Fruit fly (Drosophila melanogaster) whole organism, embryonic: ENCODE data around the gene mRpL4.

ENCODE experiments used
- BEAF-32 ChIP-seq: fragments of 200-800 bp; sonication (Bioruptor generic); optimal IDR thresholded peaks from 3 replicates; lab custom pipeline; 2017; ENCODE audit warnings: missing biosample characterization, missing genetic modification characterization, mild to moderate bottlenecking, moderate library complexity, missing genetic modification reagents
- CG10431 ChIP-seq: fragments of 200-800 bp; sonication (Bioruptor generic); optimal IDR thresholded peaks from 3 replicates; lab custom pipeline; 2018; ENCODE audit warnings: missing biosample characterization, mild to moderate bottlenecking, missing genetic modification characterization
- CG10462 ChIP-seq: fragments of 200-800 bp; sonication (Bioruptor generic); optimal IDR thresholded peaks from 2 replicates; lab custom pipeline; 2016; ENCODE audit warnings: missing biosample characterization, missing genetic modification characterization
- CG11093 ChIP-seq: fragments of 200-800 bp; sonication (Bioruptor generic); IDR thresholded peaks from 3 replicates; pipeline ENCODE4 v1.3.6; 2022; ENCODE audit warnings: missing biosample characterization, missing genetic modification characterization
- CG14014 ChIP-seq: fragments of 200-800 bp; sonication (Bioruptor generic); IDR thresholded peaks from 2 replicates; pipeline ENCODE4 v1.3.6; 2022; ENCODE audit warnings: missing biosample characterization, missing genetic modification characterization
- CG15479 ChIP-seq: fragments of 200-800 bp; sonication (Bioruptor generic); optimal IDR thresholded peaks from 3 replicates; lab custom pipeline; 2019; ENCODE audit warnings: missing biosample characterization, mild to moderate bottlenecking, missing genetic modification characterization, moderate library complexity
- CG1647 ChIP-seq: fragments of 200-800 bp; sonication (Bioruptor generic); optimal IDR thresholded peaks from 3 replicates; lab custom pipeline; 2016; ENCODE audit warnings: missing biosample characterization, missing genetic modification characterization
- CG1832 ChIP-seq: fragments of 200-800 bp; sonication (Bioruptor generic); optimal IDR thresholded peaks from 2 replicates; lab custom pipeline; 2017; ENCODE audit warnings: missing biosample characterization, mild to moderate bottlenecking, missing genetic modification characterization, inconsistent platforms
- CG31224 ChIP-seq: fragments of 200-800 bp; sonication (Bioruptor generic); IDR thresholded peaks from 2 replicates; pipeline ENCODE4 v1.3.6; 2022; ENCODE audit warnings: missing biosample characterization, missing genetic modification characterization
- CG31388 ChIP-seq: fragments of 200-800 bp; sonication (Bioruptor generic); optimal IDR thresholded peaks from 2 replicates; lab custom pipeline; 2016; ENCODE audit warnings: missing biosample characterization, missing genetic modification characterization
- CG3163 ChIP-seq: fragments of 200-800 bp; sonication (Bioruptor generic); optimal IDR thresholded peaks from 3 replicates; lab custom pipeline; 2016; ENCODE audit warnings: missing biosample characterization, missing genetic modification characterization
- CG3281 ChIP-seq: fragments of 200-800 bp; sonication (Bioruptor generic); optimal IDR thresholded peaks from 3 replicates; lab custom pipeline; 2017; ENCODE audit warnings: missing biosample characterization, mild to moderate bottlenecking, missing genetic modification characterization
- CG3407 ChIP-seq: fragments of 200-800 bp; sonication (Bioruptor generic); optimal IDR thresholded peaks from 2 replicates; lab custom pipeline; 2018; ENCODE audit warnings: missing biosample characterization, mild to moderate bottlenecking, missing genetic modification characterization
- CG34224 ChIP-seq: fragments of 200-800 bp; sonication (Bioruptor generic); IDR thresholded peaks from 3 replicates; pipeline ENCODE4 v1.3.6; 2022; ENCODE audit warnings: missing biosample characterization, missing genetic modification characterization; ENCODE audit not compliant: partially characterized antibody
- CG4730 ChIP-seq: fragments of 200-800 bp; sonication (Bioruptor generic); IDR thresholded peaks from 2 replicates; pipeline ENCODE4 v1.3.6; 2022; ENCODE audit warnings: missing biosample characterization, missing genetic modification characterization
- CG6272 ChIP-seq: fragments of 200-800 bp; sonication (Bioruptor generic); IDR thresholded peaks from 2 replicates; pipeline ENCODE4 v1.3.6; 2022; ENCODE audit warnings: missing biosample characterization, missing genetic modification characterization
- CG8359 ChIP-seq: fragments of 200-800 bp; sonication (Bioruptor generic); optimal IDR thresholded peaks from 2 replicates; lab custom pipeline; 2017; ENCODE audit warnings: missing biosample characterization, mild to moderate bottlenecking, missing genetic modification characterization, borderline replicate concordance
- CG9817 ChIP-seq: fragments of 200-800 bp; sonication (Bioruptor generic); optimal IDR thresholded peaks from 2 replicates; lab custom pipeline; 2018; ENCODE audit warnings: missing biosample characterization, mild to moderate bottlenecking, missing genetic modification characterization, moderate library complexity
- CTCF ChIP-seq: fragments of 200-800 bp; sonication (Bioruptor generic); optimal IDR thresholded peaks from 2 replicates; lab custom pipeline; 2017; ENCODE audit warnings: missing biosample characterization, mild to moderate bottlenecking, missing genetic modification characterization, moderate library complexity
- Dp ChIP-seq: fragments of 200-800 bp; sonication (Bioruptor generic); optimal IDR thresholded peaks from 2 replicates; lab custom pipeline; 2018; ENCODE audit warnings: missing biosample characterization, mild to moderate bottlenecking, missing genetic modification characterization, moderate library complexity
- Dref ChIP-seq: fragments of 200-800 bp; sonication (Bioruptor generic); IDR thresholded peaks from 2 replicates; pipeline ENCODE4 v1.3.6; 2022; ENCODE audit warnings: missing biosample characterization, missing genetic modification characterization
- Elba2 ChIP-seq: fragments of 200-800 bp; sonication (Bioruptor generic); optimal IDR thresholded peaks from 3 replicates; lab custom pipeline; 2016; ENCODE audit warnings: missing biosample characterization, missing genetic modification characterization
- HmgD ChIP-seq: fragments of 200-800 bp; sonication (Bioruptor generic); optimal IDR thresholded peaks from 3 replicates; lab custom pipeline; 2016; ENCODE audit warnings: missing biosample characterization, missing genetic modification characterization
- PHDP ChIP-seq: fragments of 200-800 bp; sonication (Bioruptor generic); optimal IDR thresholded peaks from 3 replicates; lab custom pipeline; 2018; ENCODE audit warnings: missing biosample characterization, mild to moderate bottlenecking, missing genetic modification characterization, moderate library complexity
- Sox100B ChIP-seq: fragments of 200-800 bp; sonication (Bioruptor generic); optimal IDR thresholded peaks from 3 replicates; lab custom pipeline; 2018; ENCODE audit warnings: missing biosample characterization, mild to moderate bottlenecking, missing genetic modification characterization
- Sry-δ ChIP-seq: fragments of 200-800 bp; sonication (Bioruptor generic); optimal IDR thresholded peaks from 2 replicates; lab custom pipeline; 2016; ENCODE audit warnings: missing biosample characterization, missing genetic modification characterization
- ab ChIP-seq: fragments of 200-800 bp; sonication (Bioruptor generic); optimal IDR thresholded peaks from 2 replicates; lab custom pipeline; 2016; ENCODE audit warnings: missing biosample characterization, missing genetic modification characterization
- bcd ChIP-seq: fragments of 200-800 bp; sonication (Bioruptor generic); optimal IDR thresholded peaks from 2 replicates; lab custom pipeline; 2017; ENCODE audit warnings: missing biosample characterization, mild to moderate bottlenecking, missing genetic modification characterization
- bsh ChIP-seq, 2 experiments: fragments of 200-800 bp; sonication (Bioruptor generic); optimal IDR thresholded peaks; 2 replicates each; lab custom pipeline; 2017 to 2018; ENCODE audit warnings: mild to moderate bottlenecking in 2 of 2, missing biosample characterization in 2 of 2, missing genetic modification characterization in 2 of 2, moderate library complexity in 1 of 2
- cato ChIP-seq: fragments of 200-800 bp; sonication (Bioruptor generic); optimal IDR thresholded peaks from 2 replicates; lab custom pipeline; 2016; ENCODE audit warnings: missing biosample characterization, missing genetic modification characterization, borderline replicate concordance
- dati ChIP-seq: fragments of 200-800 bp; sonication (Bioruptor generic); IDR thresholded peaks from 2 replicates; pipeline ENCODE4 v1.3.6; 2022; ENCODE audit warnings: missing biosample characterization, missing genetic modification characterization
- ewg ChIP-seq: fragments of 200-800 bp; sonication (Bioruptor generic); optimal IDR thresholded peaks from 3 replicates; lab custom pipeline; 2017; ENCODE audit warnings: mild to moderate bottlenecking, missing biosample characterization, missing genetic modification reagents, missing genetic modification characterization
- exex ChIP-seq: fragments of 200-800 bp; sonication (Bioruptor generic); optimal IDR thresholded peaks from 4 replicates; lab custom pipeline; 2018; ENCODE audit warnings: missing biosample characterization, mild to moderate bottlenecking, missing genetic modification characterization, moderate library complexity
- fd3F ChIP-seq: fragments of 200-800 bp; sonication (Bioruptor generic); optimal IDR thresholded peaks from 2 replicates; lab custom pipeline; 2018; ENCODE audit warnings: missing biosample characterization, mild to moderate bottlenecking, missing genetic modification characterization, moderate library complexity
- fd64A ChIP-seq: fragments of 200-800 bp; sonication (Bioruptor generic); optimal IDR thresholded peaks from 3 replicates; lab custom pipeline; 2018; ENCODE audit warnings: missing biosample characterization, mild to moderate bottlenecking, missing genetic modification characterization
- gt ChIP-seq: fragments of 200-800 bp; sonication (Bioruptor generic); IDR thresholded peaks from 2 replicates; pipeline ENCODE4 v1.3.6; 2022; ENCODE audit warnings: missing biosample characterization, missing genetic modification characterization
- her ChIP-seq: fragments of 200-800 bp; sonication (Bioruptor generic); optimal IDR thresholded peaks from 2 replicates; lab custom pipeline; 2016; ENCODE audit warnings: missing biosample characterization, missing genetic modification characterization
- hkb ChIP-seq, 2 experiments: fragments of 200-800 bp in 1 of 2; fragments of >200 bp in 1 of 2; sonication (Bioruptor generic) in 1 of 2; IDR thresholded peaks in 1 of 2; optimal IDR thresholded peaks in 1 of 2; 2 replicates each; pipeline versions ENCODE4 v1.3.6 to Lab custom; 2017 to 2022; ENCODE audit warnings: missing biosample characterization in 1 of 2, missing genetic modification characterization in 1 of 2
- kay ChIP-seq: fragments of 200-800 bp; sonication (Bioruptor generic); optimal IDR thresholded peaks from 2 replicates; lab custom pipeline; 2016; ENCODE audit warnings: missing biosample characterization, missing genetic modification characterization
- nerfin-1 ChIP-seq: fragments of 200-800 bp; sonication (Bioruptor generic); optimal IDR thresholded peaks from 3 replicates; lab custom pipeline; 2019; ENCODE audit warnings: missing biosample characterization, mild to moderate bottlenecking, missing genetic modification characterization, moderate library complexity
- prd ChIP-seq, 3 experiments: fragments of >200 bp in 2 of 3; fragments of 200-800 bp in 1 of 3; sonication (Bioruptor generic) in 1 of 3; optimal IDR thresholded peaks in 2 of 3; IDR thresholded peaks in 1 of 3; 2 replicates in 2 of 3; 3 replicates in 1 of 3; pipeline versions ENCODE4 v1.3.6 to Lab custom; 2017 to 2022; ENCODE audit warnings: missing biosample characterization in 1 of 3, missing genetic modification characterization in 1 of 3
- pum ChIP-seq: fragments of 200-800 bp; sonication (Bioruptor generic); optimal IDR thresholded peaks from 2 replicates; lab custom pipeline; 2016; ENCODE audit warnings: missing biosample characterization, missing genetic modification characterization
- ranshi ChIP-seq: fragments of 200-800 bp; sonication (Bioruptor generic); IDR thresholded peaks from 2 replicates; pipeline ENCODE4 v1.3.6; 2022; ENCODE audit warnings: missing biosample characterization, missing genetic modification characterization
- seq ChIP-seq: fragments of 200-800 bp; sonication (Bioruptor generic); IDR thresholded peaks from 2 replicates; pipeline ENCODE4 v1.3.6; 2022; ENCODE audit warnings: missing biosample characterization, missing genetic modification characterization
- trem ChIP-seq: fragments of 200-800 bp; optimal IDR thresholded peaks from 3 replicates; lab custom pipeline; 2019; ENCODE audit warnings: missing biosample characterization, mild to moderate bottlenecking, missing genetic modification characterization, moderate library complexity
- trh ChIP-seq: fragments of 200-800 bp; sonication (Bioruptor generic); optimal IDR thresholded peaks from 2 replicates; lab custom pipeline; 2016; ENCODE audit warnings: missing biosample characterization, missing genetic modification characterization
- ttk ChIP-seq: fragments of 200-800 bp; sonication (Bioruptor generic); IDR thresholded peaks from 2 replicates; pipeline ENCODE4 v2.1.2; 2022; ENCODE audit warnings: missing biosample characterization, missing genetic modification characterization
- usp ChIP-seq: fragments of >200 bp; optimal IDR thresholded peaks from 2 replicates; lab custom pipeline; 2017; ENCODE audit warnings: missing biosample characterization, missing genetic modification characterization
- vvl ChIP-seq: fragments of 200-800 bp; sonication (Bioruptor generic); IDR thresholded peaks from 2 replicates; pipeline ENCODE4 v1.3.6; 2022; ENCODE audit warnings: missing biosample characterization, missing genetic modification characterization
- yki ChIP-seq: fragments of >200 bp; optimal IDR thresholded peaks from 3 replicates; lab custom pipeline; 2018

The mRpL4 gene

DNA sequence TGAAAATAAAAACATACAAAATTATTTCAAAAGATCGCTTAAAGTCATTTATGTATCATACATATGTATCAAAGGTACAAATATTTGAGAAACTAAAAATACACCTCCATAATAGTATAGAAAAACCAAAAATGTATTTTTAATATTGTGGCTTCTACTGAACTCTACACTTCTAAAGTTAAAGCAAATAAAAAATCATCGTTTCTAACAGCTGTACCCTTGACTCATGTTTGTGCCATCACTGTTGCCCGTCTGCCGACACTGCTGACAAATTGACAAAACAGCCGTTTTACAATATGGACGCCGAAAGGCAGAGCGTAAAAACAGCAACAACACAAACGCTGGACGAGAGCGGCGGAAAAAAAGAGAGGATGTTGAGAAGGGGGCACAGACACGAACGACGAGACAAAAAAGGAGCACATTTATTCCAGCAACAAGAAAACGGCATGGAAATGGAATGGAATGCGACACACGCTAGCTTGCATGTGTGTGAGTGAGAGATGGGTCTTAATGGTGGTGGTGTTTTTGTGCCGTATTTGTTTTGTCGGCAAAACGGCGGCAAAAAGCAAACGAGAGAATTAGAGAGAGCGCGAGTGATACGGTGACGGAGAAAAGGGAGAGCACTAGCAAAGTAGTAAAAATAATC lies 42.4 kb downstream of the mRpL4 start (continued):
- TF ChIP-seq HmgD: no peak
- TF ChIP-seq ranshi (GFP tag; lab: Robert Waterston, UW): no peak
- TF ChIP-seq CG6272 (GFP tag; lab: Robert Waterston, UW): peak; percentile 72
- TF ChIP-seq CG10431 (GFP tag; lab: Kevin White, UChicago): no peak
- no peak for TF ChIP-seq Dref (GFP tag; lab: Robert Waterston, UW)
- no peak for TF ChIP-seq gt (GFP tag; lab: Robert Waterston, UW)
- peak; percentile 71 for TF ChIP-seq pum
- TF ChIP-seq bcd (GFP tag; lab: Kevin White, UChicago): peak; percentile 84
- TF ChIP-seq bsh (GFP tag; optimal IDR thresholded peaks at IDR 0.05; lab: Kevin White, UChicago): peak; percentile 31 to 82
- TF ChIP-seq exex (tag; lab: Kevin White, UChicago): peak; percentile 44
- peak; percentile 52 for TF ChIP-seq cato (GFP tag; lab: Kevin White, UChicago)
- TF ChIP-seq CG15479 (GFP tag; lab: Kevin White, UChicago): peak; percentile 90
- TF ChIP-seq yki (lab: Kevin White, UChicago): no peak
- TF ChIP-seq kay (GFP tag; lab: Kevin White, UChicago): no peak
- peak; percentile 70 for TF ChIP-seq CG3407 (GFP tag; lab: Kevin White, UChicago)
- no peak for TF ChIP-seq CG31388 (GFP tag; lab: Kevin White, UChicago)
- TF ChIP-seq CG4730: no peak
- TF ChIP-seq her: peak; percentile 74
- TF ChIP-seq CG1832: no peak
- no peak for TF ChIP-seq vvl (GFP tag; lab: Robert Waterston, UW)
- no peak for TF ChIP-seq Elba2
- peak; percentile 65 for TF ChIP-seq CG3163
- TF ChIP-seq seq: no peak
- peak; percentile 41 for TF ChIP-seq Sry-δ (GFP tag; lab: Kevin White, UChicago)
- TF ChIP-seq ttk (GFP tag; lab: Robert Waterston, UW): no peak
- TF ChIP-seq CG11093 (GFP tag; lab: Robert Waterston, UW): peak; percentile 66; the same call in 2 of the 3 replicates
- peak; percentile 49 for TF ChIP-seq BEAF-32 (GFP tag; lab: Kevin White, UChicago)
- no peak for TF ChIP-seq usp (GFP tag; lab: Kevin White, UChicago)
- peak; percentile 52 for TF ChIP-seq nerfin-1 (tag; lab: Kevin White, UChicago)
- peak; percentile 76 for TF ChIP-seq fd3F (GFP tag; lab: Kevin White, UChicago)
- peak; percentile 86 for TF ChIP-seq Sox100B
- no peak for TF ChIP-seq CG31224 (GFP tag; lab: Robert Waterston, UW)
- peak; percentile 66 for TF ChIP-seq ewg
- no peak for TF ChIP-seq dati (GFP tag; lab: Robert Waterston, UW)
- peak; percentile 79 for TF ChIP-seq trem (tag; lab: Kevin White, UChicago)
- peak; percentile 55 for TF ChIP-seq trh (GFP tag; lab: Kevin White, UChicago)
- peak; percentile 51 for TF ChIP-seq CG1647 (GFP tag; lab: Kevin White, UChicago)
- TF ChIP-seq CG3281 (GFP tag; lab: Kevin White, UChicago): peak; percentile 92
- TF ChIP-seq CG14014 (GFP tag; lab: Robert Waterston, UW): no peak
- no peak for TF ChIP-seq CG34224 (GFP tag; lab: Robert Waterston, UW)
- TF ChIP-seq ab (GFP tag; lab: Kevin White, UChicago): no peak
- peak; percentile 12 for TF ChIP-seq CTCF (GFP tag; lab: Kevin White, UChicago)
- TF ChIP-seq Dp (GFP tag; lab: Kevin White, UChicago): no peak
- TF ChIP-seq prd (optimal IDR thresholded peaks at IDR 0.05; lab: Kevin White, UChicago): no peak
- TF ChIP-seq prd (GFP tag; IDR thresholded peaks at IDR 0.05; lab: Robert Waterston, UW): no peak
- TF ChIP-seq CG9817 (tag; lab: Kevin White, UChicago): peak; percentile 74
- TF ChIP-seq PHDP (tag; lab: Kevin White, UChicago): peak; percentile 88
- no peak for TF ChIP-seq hkb (optimal IDR thresholded peaks at IDR 0.05; lab: Kevin White, UChicago)
- no peak for TF ChIP-seq hkb (GFP tag; IDR thresholded peaks at IDR 0.05; lab: Robert Waterston, UW)
- peak; percentile 55 for TF ChIP-seq fd64A (GFP tag; lab: Kevin White, UChicago)
- peak; percentile 77 for TF ChIP-seq CG8359 (GFP tag; lab: Kevin White, UChicago)
- TF ChIP-seq CG10462 (GFP tag; lab: Kevin White, UChicago): peak; percentile 71
